Worm (Caenorhabditis elegans): Measurements from ENCODE around the gene sre-46.

The sre-46 gene

DNA sequence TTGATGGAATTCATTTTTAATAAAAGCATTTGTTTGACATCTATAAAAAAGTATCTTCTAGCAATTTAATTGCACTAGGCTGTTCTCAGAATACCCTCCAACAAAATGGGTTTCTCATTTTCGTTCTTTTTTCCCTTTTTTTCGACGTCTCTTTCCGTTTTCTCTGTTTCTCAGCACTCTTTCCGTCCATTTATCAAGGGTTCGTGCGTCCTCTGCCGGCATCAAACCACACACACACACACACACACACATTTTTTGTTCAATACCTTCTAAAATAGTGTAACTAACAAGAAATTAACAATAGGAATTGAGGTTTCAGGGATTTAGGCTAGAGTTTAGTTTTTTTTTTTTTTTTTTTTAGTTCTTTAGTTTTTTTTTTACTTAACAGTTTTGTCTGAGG, 35.1 kb upstream of the sre-46 start:
- TF ChIP-seq nhr-11 (tag; optimal IDR thresholded peaks at IDR 0.05) = no peak
- peak; percentile 75 for TF ChIP-seq lin-14 (GFP tag; optimal IDR thresholded peaks at IDR 0.05)
- peak; percentile 59 for TF ChIP-seq nhr-85 (tag)
- TF ChIP-seq fkh-10 (GFP tag; optimal IDR thresholded peaks at IDR 0.05) = no peak
- TF ChIP-seq F16B12.6 (tag; optimal IDR thresholded peaks at IDR 0.05) = no peak
- no peak for TF ChIP-seq efl-1 (optimal IDR thresholded peaks at IDR 0.05)
- peak in 1 of 2 experiments; percentile 82 for TF ChIP-seq efl-1 (GFP tag; optimal IDR thresholded peaks at IDR 0.05 in 1 of 2)
- TF ChIP-seq blmp-1 (tag; optimal IDR thresholded peaks at IDR 0.05) = peak; percentile 74
- no peak for TF ChIP-seq ztf-11 (tag; optimal IDR thresholded peaks at IDR 0.05)
- TF ChIP-seq lsy-2 (tag; optimal IDR thresholded peaks at IDR 0.05) = peak in 1 of 2 experiments; percentile 26
- TF ChIP-seq skn-1 (tag; optimal IDR thresholded peaks at IDR 0.05) = peak; percentile 6
- no peak for TF ChIP-seq fkh-8 (tag; optimal IDR thresholded peaks at IDR 0.05)
- peak; percentile 60 for TF ChIP-seq nhr-71 (tag; optimal IDR thresholded peaks at IDR 0.05)
- no peak for TF ChIP-seq elt-2 (tag; optimal IDR thresholded peaks at IDR 0.05)
- no peak for TF ChIP-seq nhr-77 (tag; optimal IDR thresholded peaks at IDR 0.05)

DNA sequence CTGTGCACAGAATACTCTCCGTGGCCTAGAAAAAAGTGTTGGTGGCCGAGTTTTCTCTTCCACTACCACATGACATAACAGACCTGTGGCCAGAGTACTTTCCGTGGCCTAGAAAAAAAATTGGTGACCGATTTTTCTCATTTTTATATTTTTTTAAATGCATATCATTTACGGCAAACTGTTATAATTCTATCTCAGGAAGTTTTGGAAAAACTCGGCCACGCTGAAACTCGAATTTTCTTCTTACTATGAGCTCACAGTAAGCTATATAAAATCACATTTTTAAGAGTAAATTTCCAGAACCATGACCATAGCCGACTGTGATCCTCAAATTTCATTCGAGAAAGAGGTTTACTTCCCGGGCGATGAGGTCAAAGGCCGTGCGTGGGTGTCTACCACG, 30.9 kb upstream of the sre-46 start, which contains the start of gene arrd-14:
Gene arrd-14 (plus strand): TSS at position 301 of the 400 bp plus-strand sequence.
- TF ChIP-seq snpc-4 (tag; optimal IDR thresholded peaks at IDR 0.05) (no peak), sup-37 (GFP tag; optimal IDR thresholded peaks at IDR 0.05) (no peak), rnt-1 (tag; optimal IDR thresholded peaks at IDR 0.05) (no peak), nhr-47 (tag; optimal IDR thresholded peaks at IDR 0.05) (no peak), nhr-84 (tag; optimal IDR thresholded peaks at IDR 0.05) (no peak), Y116A8C.19 (tag; optimal IDR thresholded peaks at IDR 0.05; ENCODE audit: borderline replicate concordance) (no peak), vab-15 (tag; optimal IDR thresholded peaks at IDR 0.05) (no peak), mab-9 (GFP tag; IDR thresholded peaks at IDR 0.05) (no peak), nhr-12 (tag; optimal IDR thresholded peaks at IDR 0.05) (no peak), C16A3.4 (tag; optimal IDR thresholded peaks at IDR 0.05) (no peak), nhr-76 (tag; optimal IDR thresholded peaks at IDR 0.05) (no peak), blmp-1 (tag; optimal IDR thresholded peaks at IDR 0.05) (no peak), nhr-19 (GFP tag; conservative IDR thresholded peaks at IDR 0.05) (no peak), C34B4.2 (tag; optimal IDR thresholded peaks at IDR 0.05) (no peak), lir-3 (tag; optimal IDR thresholded peaks at IDR 0.05; ENCODE audit: poor library complexity) (no peak)

DNA sequence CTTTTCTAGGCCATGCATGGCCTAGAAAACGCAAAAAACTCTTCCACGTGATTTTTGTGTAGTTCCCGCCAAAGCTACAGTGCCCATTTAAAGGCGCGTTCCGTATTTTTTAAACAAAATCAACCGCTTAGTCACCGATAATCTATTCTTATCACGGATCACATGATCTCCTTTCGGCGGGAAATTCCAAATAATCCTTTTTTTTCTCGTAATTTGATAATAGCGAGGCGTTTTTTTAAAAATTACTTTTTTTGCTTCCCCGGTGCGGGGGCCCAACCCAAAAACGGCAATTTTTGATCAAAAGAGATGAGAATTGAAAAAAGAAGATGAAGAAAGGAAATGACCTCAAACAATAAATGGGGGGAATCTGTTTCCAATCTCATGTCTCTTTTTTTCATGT, 29.9 kb upstream of the sre-46 start:
- TF ChIP-seq nhr-11 (tag; optimal IDR thresholded peaks at IDR 0.05) = no peak
- TF ChIP-seq efl-1 (optimal IDR thresholded peaks at IDR 0.05) = no peak
- peak in 1 of 2 experiments; percentile 90 for TF ChIP-seq efl-1 (GFP tag; optimal IDR thresholded peaks at IDR 0.05 in 1 of 2)
- TF ChIP-seq sptf-1 (tag; optimal IDR thresholded peaks at IDR 0.05) = no peak
- no peak for TF ChIP-seq lin-13 (GFP tag; optimal IDR thresholded peaks at IDR 0.05)
- peak in 1 of 2 experiments; percentile 31 for TF ChIP-seq lin-35 (GFP tag; optimal IDR thresholded peaks at IDR 0.05)
- TF ChIP-seq snu-23 (GFP tag; optimal IDR thresholded peaks at IDR 0.05) = peak; percentile 43
- no peak for TF ChIP-seq hlh-4 (tag; optimal IDR thresholded peaks at IDR 0.05)
- TF ChIP-seq C16A3.4 (tag; optimal IDR thresholded peaks at IDR 0.05) = no peak
- TF ChIP-seq nhr-85 (tag) = peak; percentile 84
- peak in 2 of 6 experiments; percentile 11 to 41 for TF ChIP-seq elt-3 (tag; optimal IDR thresholded peaks at IDR 0.05)
- peak in 1 of 2 experiments; percentile 13 for TF ChIP-seq mdl-1 (tag; optimal IDR thresholded peaks at IDR 0.05)
- TF ChIP-seq C34B4.2 (tag; optimal IDR thresholded peaks at IDR 0.05) = no peak
- TF ChIP-seq egl-13 (tag; optimal IDR thresholded peaks at IDR 0.05) = no peak
- peak; percentile 65 for TF ChIP-seq blmp-1 (tag; optimal IDR thresholded peaks at IDR 0.05)
- peak; percentile 47 for TF ChIP-seq nhr-20 (tag; optimal IDR thresholded peaks at IDR 0.05)
- TF ChIP-seq pqm-1 (tag; optimal IDR thresholded peaks at IDR 0.05) = no peak
- no peak for TF ChIP-seq Y116A8C.19 (tag; optimal IDR thresholded peaks at IDR 0.05; ENCODE audit: borderline replicate concordance)
- TF ChIP-seq ceh-90 (tag; optimal IDR thresholded peaks at IDR 0.05) = no peak
- no peak for TF ChIP-seq aha-1 (tag; optimal IDR thresholded peaks at IDR 0.05)
- no peak for TF ChIP-seq unc-86 (tag; optimal IDR thresholded peaks at IDR 0.05)
- peak; percentile 29 for TF ChIP-seq dsc-1 (tag; optimal IDR thresholded peaks at IDR 0.05)
- no peak for TF ChIP-seq ztf-11 (tag; optimal IDR thresholded peaks at IDR 0.05)
- peak in 1 of 2 experiments; percentile 9 for TF ChIP-seq lsy-2 (tag; optimal IDR thresholded peaks at IDR 0.05)
- TF ChIP-seq lin-39 (tag; optimal IDR thresholded peaks at IDR 0.05) = no peak
- TF ChIP-seq ceh-8 (GFP tag; optimal IDR thresholded peaks at IDR 0.05) = no peak

All from whole organism, L1 larva.